Fruit fly (Drosophila melanogaster): Measurements from ENCODE around the gene CG3823.

The CG3823 gene

DNA sequence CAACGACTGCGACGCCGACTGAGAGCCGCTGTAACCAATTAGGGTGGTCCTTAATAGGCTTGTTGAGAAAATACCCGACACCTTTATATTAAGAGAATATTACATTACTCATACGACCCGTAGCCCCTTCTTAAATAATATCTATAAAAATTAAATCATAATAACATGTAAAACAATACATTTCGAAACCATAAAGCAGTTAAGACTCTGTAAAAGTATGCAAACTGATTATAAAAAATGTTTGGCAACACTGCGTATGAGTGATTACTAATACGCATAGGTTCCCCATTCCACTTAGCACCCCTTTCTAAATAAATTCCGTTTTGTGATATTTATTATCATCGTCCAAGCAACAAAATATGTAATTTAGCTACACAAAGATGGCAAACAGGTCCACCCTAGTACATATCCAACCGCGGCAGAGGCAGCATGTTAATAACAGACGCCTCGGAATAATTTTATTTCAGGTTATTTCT lies 36.9 kb downstream of the CG3823 start (continued):
- no peak for TF ChIP-seq onecut (GFP tag; IDR thresholded peaks at IDR 0.05)
- TF ChIP-seq Chrac-16 (GFP tag; optimal IDR thresholded peaks at IDR 0.05): peak; percentile 48
- peak; percentile 6 for TF ChIP-seq bab2 (GFP tag; optimal IDR thresholded peaks at IDR 0.05)
- TF ChIP-seq gsb-n (tag; optimal IDR thresholded peaks at IDR 0.05): peak; percentile 51
- TF ChIP-seq Tbp (GFP tag; optimal IDR thresholded peaks at IDR 0.05): no peak
- TF ChIP-seq CG2199 (GFP tag; IDR thresholded peaks at IDR 0.05): no peak
- peak; percentile 84 for TF ChIP-seq CG2712 (tag; optimal IDR thresholded peaks at IDR 0.05)
- TF ChIP-seq Hr51 (GFP tag; optimal IDR thresholded peaks at IDR 0.05): peak in 1 of 2 experiments; percentile 86
- TF ChIP-seq CG31224 (GFP tag; IDR thresholded peaks at IDR 0.05): peak; percentile 49; the same call in 1 of the 2 replicates
- TF ChIP-seq CG7987 (GFP tag; optimal IDR thresholded peaks at IDR 0.05): no peak
- no peak for TF ChIP-seq vnd (GFP tag; IDR thresholded peaks at IDR 0.05; ENCODE audit: partially characterized antibody)
- TF ChIP-seq Mes4 (GFP tag; optimal IDR thresholded peaks at IDR 0.05): no peak
- peak; percentile 52 for TF ChIP-seq CG10274 (GFP tag; optimal IDR thresholded peaks at IDR 0.05)
- no peak; the same call in 1 of the 2 replicates for TF ChIP-seq CG32767 (GFP tag; IDR thresholded peaks at IDR 0.05)
- peak; percentile 80 for TF ChIP-seq CG10543 (GFP tag; optimal IDR thresholded peaks at IDR 0.05)
- peak; percentile 47 for TF ChIP-seq mam (GFP tag; optimal IDR thresholded peaks at IDR 0.05)
- TF ChIP-seq peb (GFP tag; IDR thresholded peaks at IDR 0.05): peak; percentile 35; the same call in 1 of the 2 replicates
- peak; percentile 40; the same call in 1 of the 2 replicates for TF ChIP-seq klu (GFP tag; IDR thresholded peaks at IDR 0.05)
- TF ChIP-seq Ssrp (tag; optimal IDR thresholded peaks at IDR 0.05): peak; percentile 71
- no peak for TF ChIP-seq grn (GFP tag; optimal IDR thresholded peaks at IDR 0.05)
- TF ChIP-seq Dek (tag; optimal IDR thresholded peaks at IDR 0.05): peak; percentile 67
- peak; percentile 63 for TF ChIP-seq CG6813 (GFP tag; optimal IDR thresholded peaks at IDR 0.05)
- no peak for TF ChIP-seq sim (GFP tag; IDR thresholded peaks at IDR 0.05)
- peak; percentile 72 for TF ChIP-seq CG18011 (GFP tag; optimal IDR thresholded peaks at IDR 0.05)
- TF ChIP-seq CG33557 (GFP tag; optimal IDR thresholded peaks at IDR 0.05): peak; percentile 6
- TF ChIP-seq ATbp (GFP tag; optimal IDR thresholded peaks at IDR 0.05): peak; percentile 62
- no peak for TF ChIP-seq Doc2 (GFP tag; IDR thresholded peaks at IDR 0.05)
- TF ChIP-seq Gsc (GFP tag; IDR thresholded peaks at IDR 0.05): no peak
- no peak for TF ChIP-seq dati (GFP tag; IDR thresholded peaks at IDR 0.05)
- peak in 1 of 2 experiments; percentile 83 for TF ChIP-seq Eip74EF (GFP tag; optimal IDR thresholded peaks at IDR 0.05)
- no peak for TF ChIP-seq danr (GFP tag; IDR thresholded peaks at IDR 0.05)
- no peak for TF ChIP-seq CG11398 (GFP tag; optimal IDR thresholded peaks at IDR 0.05)
- TF ChIP-seq CG8924 (tag; optimal IDR thresholded peaks at IDR 0.05): peak; percentile 84
- TF ChIP-seq Fer2 (tag; optimal IDR thresholded peaks at IDR 0.05): peak; percentile 46

DNA sequence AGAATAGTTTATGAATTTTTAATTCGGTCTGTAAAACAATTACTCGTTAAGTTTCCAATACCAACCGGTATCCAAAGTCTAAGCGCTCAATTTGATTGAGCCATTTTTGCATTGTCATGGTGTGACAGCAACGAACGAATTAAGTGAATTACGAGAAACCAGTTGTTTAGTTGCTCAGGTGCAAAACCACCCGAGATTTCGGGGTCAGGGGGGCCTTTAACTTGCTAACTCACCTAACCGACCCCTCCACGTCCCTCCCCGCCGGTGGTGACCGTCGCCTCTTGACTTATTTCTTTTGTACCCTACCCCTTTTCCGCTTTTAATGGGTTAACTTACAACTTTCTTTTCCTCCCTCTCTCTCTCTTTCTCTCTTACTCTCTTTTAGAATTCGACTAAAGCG lies 37.9 kb downstream of the CG3823 start:
- no peak for TF ChIP-seq CG3838 (GFP tag; optimal IDR thresholded peaks at IDR 0.05)
- TF ChIP-seq CG18619 (GFP tag; optimal IDR thresholded peaks at IDR 0.05): no peak
- no peak for TF ChIP-seq CG4424 (GFP tag; optimal IDR thresholded peaks at IDR 0.05)
- TF ChIP-seq shn (GFP tag; optimal IDR thresholded peaks at IDR 0.05): no peak
- peak; percentile 25 for TF ChIP-seq sens (GFP tag)
- TF ChIP-seq jumu (GFP tag; optimal IDR thresholded peaks at IDR 0.05): no peak
- no peak for TF ChIP-seq CG16813 (GFP tag; IDR thresholded peaks at IDR 0.05; ENCODE audit: partially characterized antibody)
- TF ChIP-seq ham (GFP tag; IDR thresholded peaks at IDR 0.05): no peak
- TF ChIP-seq hth (optimal IDR thresholded peaks at IDR 0.05): no peak
- peak in 1 of 2 experiments; percentile 25 for TF ChIP-seq Trl (optimal IDR thresholded peaks at IDR 0.05)
- no peak for TF ChIP-seq Trl (GFP tag; optimal IDR thresholded peaks at IDR 0.05)
- TF ChIP-seq Blimp-1 (GFP tag; optimal IDR thresholded peaks at IDR 0.05): peak; percentile 6
- TF ChIP-seq Nf-YC (tag; optimal IDR thresholded peaks at IDR 0.05): no peak
- TF ChIP-seq Bgb (GFP tag; IDR thresholded peaks at IDR 0.05; ENCODE audit: partially characterized antibody): no peak
- no peak for TF ChIP-seq CG30403 (GFP tag; optimal IDR thresholded peaks at IDR 0.05)
- TF ChIP-seq CG13296 (GFP tag; optimal IDR thresholded peaks at IDR 0.05): no peak
- TF ChIP-seq crol (GFP tag; IDR thresholded peaks at IDR 0.05): peak; percentile 59; the same call in 1 of the 2 replicates
- peak; percentile 7 for TF ChIP-seq nom (GFP tag; optimal IDR thresholded peaks at IDR 0.05)
- no peak for TF ChIP-seq CG7839 (tag; optimal IDR thresholded peaks at IDR 0.05)

All from whole organism, embryonic.